Fruit fly (Drosophila melanogaster): Measurements from ENCODE around the gene scny.

scny gene

DNA sequence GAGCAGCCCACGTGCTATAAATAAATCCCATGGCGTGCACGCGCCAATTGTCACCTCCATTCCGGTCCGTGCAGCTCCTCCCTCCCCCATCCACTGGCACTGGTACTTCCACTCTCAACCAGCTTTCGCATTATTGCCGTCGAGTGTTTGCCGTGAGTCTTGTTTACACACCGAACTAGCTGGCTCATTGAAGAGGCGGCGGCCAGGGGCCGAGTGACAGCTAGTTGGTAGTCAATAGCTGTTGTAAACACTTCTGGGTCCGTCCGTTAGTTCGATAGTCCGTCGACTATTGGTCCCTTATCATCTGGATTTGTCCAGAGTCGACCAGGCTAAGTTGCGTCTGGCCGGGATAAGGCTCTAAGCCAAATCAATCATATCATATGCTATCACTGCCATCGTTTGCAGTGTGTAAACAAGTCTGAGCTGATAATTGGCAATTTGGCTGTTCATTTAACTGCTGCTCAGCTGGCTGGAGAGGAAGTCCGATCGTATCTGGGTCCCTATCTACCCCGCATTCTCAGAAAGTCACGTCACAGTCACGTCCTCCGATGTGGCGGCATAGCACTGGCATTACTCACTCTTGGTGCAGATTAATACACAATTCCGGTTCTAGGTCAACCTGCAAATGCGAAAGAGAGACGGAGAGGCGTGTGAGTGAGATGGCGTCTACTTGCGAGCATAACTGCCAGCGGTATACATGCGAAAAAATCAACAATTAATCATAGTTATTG, 38.7 kb downstream of the scny start:
- TF ChIP-seq ovo (GFP tag; optimal IDR thresholded peaks at IDR 0.05) (peak; percentile 75), Clk (GFP tag; optimal IDR thresholded peaks at IDR 0.05) (peak; percentile 69), Crg-1 (GFP tag; optimal IDR thresholded peaks at IDR 0.05) (peak; percentile 64), pad (GFP tag; optimal IDR thresholded peaks at IDR 0.05) (peak; percentile 57), Mnt (GFP tag; optimal IDR thresholded peaks at IDR 0.05) (peak; percentile 93), CG7101 (tag; optimal IDR thresholded peaks at IDR 0.05) (peak; percentile 64), CG12768 (GFP tag; optimal IDR thresholded peaks at IDR 0.05) (peak; percentile 88), CG1620 (GFP tag; optimal IDR thresholded peaks at IDR 0.05) (peak; percentile 67), tj (GFP tag; optimal IDR thresholded peaks at IDR 0.05) (no peak), CG11617 (GFP tag; optimal IDR thresholded peaks at IDR 0.05) (peak; percentile 53), CG7045 (GFP tag; optimal IDR thresholded peaks at IDR 0.05) (peak; percentile 70), CG14711 (tag; optimal IDR thresholded peaks at IDR 0.05) (peak; percentile 24), CG33017 (tag; optimal IDR thresholded peaks at IDR 0.05) (peak; percentile 14), bab1 (GFP tag; optimal IDR thresholded peaks at IDR 0.05) (no peak), Hr96 (GFP tag; optimal IDR thresholded peaks at IDR 0.05) (no peak), cnc (optimal IDR thresholded peaks at IDR 0.05) (no peak), cic (GFP tag; optimal IDR thresholded peaks at IDR 0.05) (peak; percentile 98), toe (GFP tag; optimal IDR thresholded peaks at IDR 0.05) (peak; percentile 31), kay (GFP tag; ENCODE audit: borderline replicate concordance) (no peak), CG5204 (GFP tag; optimal IDR thresholded peaks at IDR 0.05) (no peak)

- TF ChIP-seq cnc (optimal IDR thresholded peaks at IDR 0.05), result no peak
- no peak for TF ChIP-seq Hr96 (GFP tag; optimal IDR thresholded peaks at IDR 0.05)
- TF ChIP-seq CG7045 (GFP tag; optimal IDR thresholded peaks at IDR 0.05), result no peak
Measured at dm6 chr3L:5808101-5808433, 39.3 kb downstream of the scny start.

dm6 chr3L:5808540-5809200, 39.9 kb downstream of the scny start:
- TF ChIP-seq cnc (optimal IDR thresholded peaks at IDR 0.05) (no peak), cic (GFP tag; optimal IDR thresholded peaks at IDR 0.05) (no peak), CG14711 (tag; optimal IDR thresholded peaks at IDR 0.05) (no peak), ovo (GFP tag; optimal IDR thresholded peaks at IDR 0.05) (no peak), kay (GFP tag; ENCODE audit: borderline replicate concordance) (no peak), CG11617 (GFP tag; optimal IDR thresholded peaks at IDR 0.05) (no peak), Crg-1 (GFP tag; optimal IDR thresholded peaks at IDR 0.05) (no peak), toe (GFP tag; optimal IDR thresholded peaks at IDR 0.05) (no peak)

dm6 chr3L:5809201-5809584, 40.4 kb downstream of the scny start:
- no peak for TF ChIP-seq kay (GFP tag; ENCODE audit: borderline replicate concordance)
- no peak for TF ChIP-seq Hr96 (GFP tag; optimal IDR thresholded peaks at IDR 0.05)
- TF ChIP-seq cic (GFP tag; optimal IDR thresholded peaks at IDR 0.05), result no peak
- TF ChIP-seq Clk (GFP tag; optimal IDR thresholded peaks at IDR 0.05), result no peak
- TF ChIP-seq Crg-1 (GFP tag; optimal IDR thresholded peaks at IDR 0.05), result no peak
- TF ChIP-seq ovo (GFP tag; optimal IDR thresholded peaks at IDR 0.05), result no peak
- no peak for TF ChIP-seq cnc (optimal IDR thresholded peaks at IDR 0.05)
- no peak for TF ChIP-seq CG12768 (GFP tag; optimal IDR thresholded peaks at IDR 0.05)
- TF ChIP-seq Mnt (GFP tag; optimal IDR thresholded peaks at IDR 0.05), result no peak
- TF ChIP-seq toe (GFP tag; optimal IDR thresholded peaks at IDR 0.05), result no peak
- no peak for TF ChIP-seq CG5204 (GFP tag; optimal IDR thresholded peaks at IDR 0.05)
- TF ChIP-seq pad (GFP tag; optimal IDR thresholded peaks at IDR 0.05), result no peak
- no peak for TF ChIP-seq CG14711 (tag; optimal IDR thresholded peaks at IDR 0.05)
- no peak for TF ChIP-seq CG33017 (tag; optimal IDR thresholded peaks at IDR 0.05)
- TF ChIP-seq bab1 (GFP tag; optimal IDR thresholded peaks at IDR 0.05), result no peak

dm6 chr3L:5809642-5810279, 41.0 kb downstream of the scny start:
- TF ChIP-seq Crg-1 (GFP tag; optimal IDR thresholded peaks at IDR 0.05) (no peak), Mnt (GFP tag; optimal IDR thresholded peaks at IDR 0.05) (peak; percentile 88), CG12768 (GFP tag; optimal IDR thresholded peaks at IDR 0.05) (peak; percentile 17), cic (GFP tag; optimal IDR thresholded peaks at IDR 0.05) (peak; percentile 88), CG5204 (GFP tag; optimal IDR thresholded peaks at IDR 0.05) (no peak), toe (GFP tag; optimal IDR thresholded peaks at IDR 0.05) (no peak)

DNA sequence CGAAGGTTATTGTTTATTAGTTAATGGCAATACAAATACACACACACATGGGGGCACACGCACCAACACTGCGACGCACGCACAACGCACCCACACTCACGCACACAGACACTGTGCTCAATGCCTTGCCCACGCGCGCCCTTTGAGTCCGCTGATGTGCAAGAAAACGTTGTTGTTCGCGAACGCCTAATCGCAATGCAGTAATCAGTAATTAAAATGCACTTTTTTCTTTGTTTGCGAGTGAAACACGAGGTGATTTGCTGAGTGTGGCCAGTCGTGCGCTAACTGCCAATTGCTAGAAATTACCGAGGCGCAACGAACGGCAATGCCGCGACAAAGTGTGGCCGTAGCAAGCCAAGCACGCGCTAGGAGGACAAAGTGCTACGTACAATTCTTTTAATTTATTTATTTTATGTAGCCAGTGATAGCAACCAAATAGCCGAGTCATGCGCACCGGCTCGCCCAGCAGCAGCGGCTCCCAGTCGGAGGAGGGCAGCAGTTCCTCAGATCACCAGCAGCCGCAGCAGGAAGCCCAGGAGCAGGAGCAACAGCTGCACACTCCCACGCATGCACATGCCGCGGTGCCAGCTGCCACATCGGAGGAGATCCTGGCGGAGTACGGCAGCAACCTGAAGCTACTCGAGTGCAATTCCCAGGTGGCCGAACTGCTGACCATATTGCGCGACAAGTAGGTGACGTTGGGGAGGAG, 42.0 kb downstream of the scny start, which contains the start of the genes S6k and kri:
Gene S6k, minus strand, starts transcription at position 299 of the 709 bp plus-strand sequence.
Gene kri, plus strand, starts transcription at position 341 of the 709 bp plus-strand sequence.
- TF ChIP-seq kay (GFP tag; ENCODE audit: borderline replicate concordance), result no peak
- no peak for TF ChIP-seq Hr96 (GFP tag; optimal IDR thresholded peaks at IDR 0.05)
- no peak for TF ChIP-seq ovo (GFP tag; optimal IDR thresholded peaks at IDR 0.05)
- no peak for TF ChIP-seq Clk (GFP tag; optimal IDR thresholded peaks at IDR 0.05)
- TF ChIP-seq Mnt (GFP tag; optimal IDR thresholded peaks at IDR 0.05), result peak; percentile 99
- TF ChIP-seq bab1 (GFP tag; optimal IDR thresholded peaks at IDR 0.05), result peak; percentile 46
- TF ChIP-seq cic (GFP tag; optimal IDR thresholded peaks at IDR 0.05), result peak; percentile 80
- peak; percentile 21 for TF ChIP-seq pad (GFP tag; optimal IDR thresholded peaks at IDR 0.05)
- TF ChIP-seq toe (GFP tag; optimal IDR thresholded peaks at IDR 0.05), result peak; percentile 30
- TF ChIP-seq CG5204 (GFP tag; optimal IDR thresholded peaks at IDR 0.05), result no peak
- peak; percentile 68 for TF ChIP-seq CG12768 (GFP tag; optimal IDR thresholded peaks at IDR 0.05)
- peak; percentile 35 for TF ChIP-seq CG7101 (tag; optimal IDR thresholded peaks at IDR 0.05)
- TF ChIP-seq cnc (optimal IDR thresholded peaks at IDR 0.05), result no peak
- TF ChIP-seq CG1620 (GFP tag; optimal IDR thresholded peaks at IDR 0.05), result peak; percentile 23
- peak; percentile 29 for TF ChIP-seq tj (GFP tag; optimal IDR thresholded peaks at IDR 0.05)
- TF ChIP-seq CG7045 (GFP tag; optimal IDR thresholded peaks at IDR 0.05), result no peak
- peak; percentile 24 for TF ChIP-seq Crg-1 (GFP tag; optimal IDR thresholded peaks at IDR 0.05)
- peak; percentile 59 for TF ChIP-seq CG33017 (tag; optimal IDR thresholded peaks at IDR 0.05)
- peak; percentile 25 for TF ChIP-seq CG14711 (tag; optimal IDR thresholded peaks at IDR 0.05)
- peak; percentile 32 for TF ChIP-seq CG11617 (GFP tag; optimal IDR thresholded peaks at IDR 0.05)
